Fruit fly (Drosophila melanogaster): ENCODE results near the gene P5CS.

P5CS gene

dm6 chr3L:21934462-21934861, 37.3 kb upstream of the P5CS start, which contains the start of gene SLC22A (continued):
- TF ChIP-seq Mes4 (GFP tag; optimal IDR thresholded peaks at IDR 0.05) (no peak), dysf (GFP tag; IDR thresholded peaks at IDR 0.05) (no peak), nerfin-1 (tag; optimal IDR thresholded peaks at IDR 0.05) (no peak), CG34376 (GFP tag; optimal IDR thresholded peaks at IDR 0.05) (peak; percentile 43), danr (GFP tag; IDR thresholded peaks at IDR 0.05) (no peak), Myb (GFP tag; optimal IDR thresholded peaks at IDR 0.05) (no peak), CG18619 (GFP tag; optimal IDR thresholded peaks at IDR 0.05) (no peak), sd (tag; optimal IDR thresholded peaks at IDR 0.05) (peak; percentile 84), CG4730 (GFP tag; IDR thresholded peaks at IDR 0.05) (no peak), chif (GFP tag; optimal IDR thresholded peaks at IDR 0.05) (no peak), Sry-β (GFP tag; optimal IDR thresholded peaks at IDR 0.05) (no peak), Nf-YB (GFP tag; optimal IDR thresholded peaks at IDR 0.05) (peak; percentile 61), CG2678 (tag; optimal IDR thresholded peaks at IDR 0.05) (peak; percentile 3), unc-4 (GFP tag; IDR thresholded peaks at IDR 0.05; ENCODE audit: partially characterized antibody) (no peak), ind (GFP tag; optimal IDR thresholded peaks at IDR 0.05) (no peak), CG42726 (GFP tag; IDR thresholded peaks at IDR 0.05; ENCODE audit: partially characterized antibody) (no peak), pan (optimal IDR thresholded peaks at IDR 0.05) (no peak), pan (GFP tag; optimal IDR thresholded peaks at IDR 0.05 in 1 of 2, IDR thresholded peaks at IDR 0.05 in 1 of 2) (no peak), bbx (GFP tag; IDR thresholded peaks at IDR 0.05; ENCODE audit: partially characterized antibody) (no peak), Dp (GFP tag; optimal IDR thresholded peaks at IDR 0.05) (no peak), tna (GFP tag; IDR thresholded peaks at IDR 0.05; ENCODE audit: partially characterized antibody) (no peak), CG10431 (GFP tag; optimal IDR thresholded peaks at IDR 0.05) (no peak), Dbx (GFP tag; IDR thresholded peaks at IDR 0.05) (0 out of 3 replicates have a peak, but pooled peaks have one; percentile 23), CG9609 (GFP tag; optimal IDR thresholded peaks at IDR 0.05) (no peak), Med (GFP tag) (peak; percentile 72), fd3F (GFP tag; optimal IDR thresholded peaks at IDR 0.05) (no peak), CG14441 (GFP tag; IDR thresholded peaks at IDR 0.05) (no peak), CG7987 (GFP tag; optimal IDR thresholded peaks at IDR 0.05) (no peak), gem (tag; optimal IDR thresholded peaks at IDR 0.05) (no peak), ham (GFP tag; IDR thresholded peaks at IDR 0.05) (no peak), bab2 (GFP tag; optimal IDR thresholded peaks at IDR 0.05) (no peak), CG5953 (GFP tag; IDR thresholded peaks at IDR 0.05) (no peak), CG12236 (GFP tag; optimal IDR thresholded peaks at IDR 0.05) (no peak), ken (GFP tag; IDR thresholded peaks at IDR 0.05) (no peak), CG12219 (GFP tag; optimal IDR thresholded peaks at IDR 0.05) (no peak), CG12769 (tag; optimal IDR thresholded peaks at IDR 0.05) (peak; percentile 59), wdn (GFP tag; IDR thresholded peaks at IDR 0.05) (no peak), Drgx (GFP tag; IDR thresholded peaks at IDR 0.05) (no peak; the same call in 1 of the 2 replicates), CG15514 (GFP tag; optimal IDR thresholded peaks at IDR 0.05) (no peak), bsh (GFP tag; optimal IDR thresholded peaks at IDR 0.05) (peak in 1 of 2 experiments; percentile 16), az2 (GFP tag; optimal IDR thresholded peaks at IDR 0.05) (no peak), eyg (GFP tag; optimal IDR thresholded peaks at IDR 0.05) (no peak), Bgb (GFP tag; IDR thresholded peaks at IDR 0.05; ENCODE audit: partially characterized antibody) (no peak), Sry-δ (GFP tag; optimal IDR thresholded peaks at IDR 0.05) (no peak), bowl (GFP tag; IDR thresholded peaks at IDR 0.05) (no peak), Nf-YC (tag; optimal IDR thresholded peaks at IDR 0.05) (peak; percentile 66), CG17359 (tag; optimal IDR thresholded peaks at IDR 0.05) (no peak), gce (GFP tag; IDR thresholded peaks at IDR 0.05) (no peak), so (GFP tag; IDR thresholded peaks at IDR 0.05) (no peak), CG16815 (GFP tag; optimal IDR thresholded peaks at IDR 0.05) (no peak), kah (GFP tag; optimal IDR thresholded peaks at IDR 0.05) (peak; percentile 83)

Measured in whole organism, embryonic.